Worm (Caenorhabditis elegans): ENCODE data around the gene aex-2.
A peak's percentile ranks its signal among the peaks of the same experiment; 100 is the strongest.

Gene aex-2

DNA sequence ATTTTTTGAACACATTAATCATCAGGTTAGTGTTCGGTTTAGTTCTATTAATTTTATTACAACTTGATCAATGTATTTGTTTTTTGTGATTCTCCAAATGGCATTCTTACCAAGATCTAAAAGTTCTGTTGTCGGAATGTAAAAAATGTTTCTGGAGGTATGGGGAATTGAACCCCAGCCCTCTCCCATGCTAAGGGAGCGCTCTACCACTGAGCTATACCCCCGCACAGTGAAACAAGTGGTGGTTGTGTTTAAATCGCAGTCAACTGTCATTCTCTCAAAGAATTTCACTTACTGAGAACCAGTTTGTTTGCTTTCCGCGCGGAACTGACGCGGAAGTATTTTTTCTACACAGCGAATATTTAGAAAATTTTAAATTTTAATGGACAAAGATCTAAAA, 15.2 kb downstream of the aex-2 start (continued):
- no peak for TF ChIP-seq F33H1.4 (GFP tag; IDR thresholded peaks at IDR 0.05)
- TF ChIP-seq rcor-1 (GFP tag; IDR thresholded peaks at IDR 0.05): peak; percentile 73
- TF ChIP-seq gei-17 (GFP tag; optimal IDR thresholded peaks at IDR 0.05): peak; percentile 14
- no peak for TF ChIP-seq ekl-4 (GFP tag; IDR thresholded peaks at IDR 0.05)
- TF ChIP-seq lag-1 (GFP tag; IDR thresholded peaks at IDR 0.05): no peak
- no peak for TF ChIP-seq F55B11.4 (tag; optimal IDR thresholded peaks at IDR 0.05; ENCODE audit: borderline replicate concordance, insufficient read depth)
- no peak for TF ChIP-seq Y53F4B.3 (GFP tag; IDR thresholded peaks at IDR 0.05)
- peak; percentile 92 for TF ChIP-seq rpc-1 (optimal IDR thresholded peaks at IDR 0.05)
- TF ChIP-seq rpc-1 (tag; optimal IDR thresholded peaks at IDR 0.05): peak; percentile 99
- TF ChIP-seq D2030.7 (GFP tag; IDR thresholded peaks at IDR 0.05): no peak; the same call in none of the 2 replicates
- TF ChIP-seq ceh-91 (GFP tag; IDR thresholded peaks at IDR 0.05): no peak
- TF ChIP-seq B0336.3 (GFP tag; IDR thresholded peaks at IDR 0.05): no peak
- 0 out of 2 replicates have a peak, but pooled peaks have one; percentile 76 for TF ChIP-seq ceh-58 (GFP tag; IDR thresholded peaks at IDR 0.05)
- peak; percentile 66 for TF ChIP-seq ztf-18 (tag; optimal IDR thresholded peaks at IDR 0.05)
- no peak for TF ChIP-seq zfh-2 (GFP tag; conservative IDR thresholded peaks at IDR 0.05)
- peak; percentile 48 for TF ChIP-seq ztf-26 (tag; optimal IDR thresholded peaks at IDR 0.05)
- peak; percentile 90 for TF ChIP-seq die-1 (tag; optimal IDR thresholded peaks at IDR 0.05)
- TF ChIP-seq somi-1 (GFP tag; optimal IDR thresholded peaks at IDR 0.05): peak; percentile 54
- TF ChIP-seq sdz-38 (tag; optimal IDR thresholded peaks at IDR 0.05): no peak
- peak; percentile 81 for TF ChIP-seq nhr-27 (tag; optimal IDR thresholded peaks at IDR 0.05)
- TF ChIP-seq ccch-3 (GFP tag; optimal IDR thresholded peaks at IDR 0.05): peak; percentile 11
- no peak for TF ChIP-seq repo-1 (tag; optimal IDR thresholded peaks at IDR 0.05)
- TF ChIP-seq Y95B8A.8 (GFP tag; IDR thresholded peaks at IDR 0.05): 0 out of 2 replicates have a peak, but pooled peaks have one; percentile 32
- no peak for TF ChIP-seq tlf-1 (GFP tag; optimal IDR thresholded peaks at IDR 0.05)
- peak; percentile 77 for TF ChIP-seq snpc-4 (GFP tag; optimal IDR thresholded peaks at IDR 0.05)
- TF ChIP-seq snpc-4 (tag; optimal IDR thresholded peaks at IDR 0.05): peak in 2 of 4 experiments; percentile 41 to 74
- no peak for TF ChIP-seq let-526 (GFP tag; IDR thresholded peaks at IDR 0.05)
- TF ChIP-seq ceh-40 (GFP tag; IDR thresholded peaks at IDR 0.05): peak; percentile 90
- TF ChIP-seq egrh-3 (GFP tag; IDR thresholded peaks at IDR 0.05): peak; percentile 36; the same call in 1 of the 2 replicates
- TF ChIP-seq aptf-2 (GFP tag; conservative IDR thresholded peaks at IDR 0.05): no peak
- peak; percentile 73; the same call in 1 of the 2 replicates for TF ChIP-seq madf-3 (GFP tag; IDR thresholded peaks at IDR 0.05)
- TF ChIP-seq cebp-2 (GFP tag; IDR thresholded peaks at IDR 0.05): 0 out of 2 replicates have a peak, but pooled peaks have one; percentile 82
- TF ChIP-seq nfyb-1 (GFP tag; IDR thresholded peaks at IDR 0.05): peak; percentile 92
- peak; percentile 61; the same call in 1 of the 2 replicates for TF ChIP-seq B0019.2 (GFP tag; conservative IDR thresholded peaks at IDR 0.05)
- TF ChIP-seq Y56A3A.18 (GFP tag; IDR thresholded peaks at IDR 0.05): peak; percentile 89
- peak; percentile 85; the same call in 1 of the 2 replicates for TF ChIP-seq bed-1 (GFP tag; IDR thresholded peaks at IDR 0.05)
- peak; percentile 55 for TF ChIP-seq akir-1 (GFP tag; optimal IDR thresholded peaks at IDR 0.05)
- TF ChIP-seq F57C9.4 (tag; optimal IDR thresholded peaks at IDR 0.05): no peak
- peak; percentile 22 for TF ChIP-seq attf-5 (GFP tag; optimal IDR thresholded peaks at IDR 0.05)
- peak; percentile 51 for TF ChIP-seq atf-7 (tag; optimal IDR thresholded peaks at IDR 0.05)
- peak; percentile 71; the same call in 1 of the 2 replicates for TF ChIP-seq Y53G8AR.9 (GFP tag; conservative IDR thresholded peaks at IDR 0.05)
- peak; percentile 81 for TF ChIP-seq nhr-90 (tag; optimal IDR thresholded peaks at IDR 0.05)
- TF ChIP-seq unc-62 (GFP tag; optimal IDR thresholded peaks at IDR 0.05): no peak
- peak; percentile 91 for TF ChIP-seq him-1 (tag; optimal IDR thresholded peaks at IDR 0.05)
- no peak for TF ChIP-seq cebp-1 (GFP tag; IDR thresholded peaks at IDR 0.05)
- TF ChIP-seq cebp-1 (tag; optimal IDR thresholded peaks at IDR 0.05): peak; percentile 59
- TF ChIP-seq ama-1 (optimal IDR thresholded peaks at IDR 0.05): no peak
- TF ChIP-seq ama-1 (GFP tag; optimal IDR thresholded peaks at IDR 0.05): peak in 1 of 2 experiments; percentile 95
- TF ChIP-seq ets-4 (GFP tag; optimal IDR thresholded peaks at IDR 0.05): peak; percentile 11
- TF ChIP-seq hlh-12 (tag; optimal IDR thresholded peaks at IDR 0.05): peak; percentile 72
- no peak; the same call in 1 of the 2 replicates for TF ChIP-seq dox-1 (GFP tag; IDR thresholded peaks at IDR 0.05)

Data from whole organism, young adult.